Worm (Caenorhabditis elegans): ENCODE data around the gene pgp-5.

pgp-5 gene

ce11 chrX:10859211-10859610, at the start of gene pgp-5:
TSS of gene pgp-5 (minus strand) at chrX:10859297.
- no peak for TF ChIP-seq ceh-2 (tag; optimal IDR thresholded peaks at IDR 0.05)
- TF ChIP-seq ceh-24 (tag; optimal IDR thresholded peaks at IDR 0.05) = no peak
- no peak for TF ChIP-seq T23F11.4 (GFP tag; optimal IDR thresholded peaks at IDR 0.05)
- no peak for TF ChIP-seq Y22D7AL.16 (tag; optimal IDR thresholded peaks at IDR 0.05)
- no peak for TF ChIP-seq ceh-6 (GFP tag; optimal IDR thresholded peaks at IDR 0.05)
- TF ChIP-seq hlh-13 (GFP tag; optimal IDR thresholded peaks at IDR 0.05) = no peak
- no peak for TF ChIP-seq ref-2 (tag; optimal IDR thresholded peaks at IDR 0.05)
- TF ChIP-seq syd-9 (tag; optimal IDR thresholded peaks at IDR 0.05) = no peak
- TF ChIP-seq fax-1 (tag; optimal IDR thresholded peaks at IDR 0.05) = no peak
- TF ChIP-seq fkh-6 (tag; optimal IDR thresholded peaks at IDR 0.05) = no peak

- TF ChIP-seq ahr-1 (tag; optimal IDR thresholded peaks at IDR 0.05) = no peak
These were observed 48.3 kb upstream of the pgp-5 start for ce11 chrX:10907418-10907817.

- TF ChIP-seq T23F11.4 (GFP tag; optimal IDR thresholded peaks at IDR 0.05) = no peak
These were observed 44.3 kb upstream of the pgp-5 start for ce11 chrX:10903416-10903815.

- no peak for TF ChIP-seq C08G9.2 (tag; optimal IDR thresholded peaks at IDR 0.05)
These were observed 43.7 kb upstream of the pgp-5 start, which contains the start of gene acbp-3 for ce11 chrX:10902723-10903322. TSS of gene acbp-3 (plus strand) at chrX:10903272.

- no peak for TF ChIP-seq ceh-2 (tag; optimal IDR thresholded peaks at IDR 0.05)
- TF ChIP-seq pha-2 (tag; optimal IDR thresholded peaks at IDR 0.05) = no peak
- peak; percentile 48 for TF ChIP-seq elt-2 (tag; optimal IDR thresholded peaks at IDR 0.05)
- TF ChIP-seq pat-9 (tag; optimal IDR thresholded peaks at IDR 0.05) = no peak
These were observed 42.7 kb upstream of the pgp-5 start for ce11 chrX:10901766-10902165.

- peak; percentile 37 for TF ChIP-seq tbx-2 (tag; optimal IDR thresholded peaks at IDR 0.05)
- no peak for TF ChIP-seq zip-5 (tag; optimal IDR thresholded peaks at IDR 0.05)
- TF ChIP-seq hlh-6 (tag; optimal IDR thresholded peaks at IDR 0.05) = no peak
- peak; percentile 19 for TF ChIP-seq ceh-34 (tag; optimal IDR thresholded peaks at IDR 0.05)
- no peak for TF ChIP-seq lim-6 (tag; optimal IDR thresholded peaks at IDR 0.05)
- TF ChIP-seq odd-2 (tag; optimal IDR thresholded peaks at IDR 0.05) = no peak
- peak; percentile 51 for TF ChIP-seq ref-2 (tag; optimal IDR thresholded peaks at IDR 0.05)
- peak; percentile 82 for TF ChIP-seq ceh-18 (tag; optimal IDR thresholded peaks at IDR 0.05)
- TF ChIP-seq ceh-31 (tag; optimal IDR thresholded peaks at IDR 0.05) = peak; percentile 52
- TF ChIP-seq F13H6.1 (tag; optimal IDR thresholded peaks at IDR 0.05) = no peak
- TF ChIP-seq K02D7.2 (tag; optimal IDR thresholded peaks at IDR 0.05) = no peak
- TF ChIP-seq che-1 (tag; optimal IDR thresholded peaks at IDR 0.05) = no peak
- peak; percentile 20 for TF ChIP-seq syd-9 (tag; optimal IDR thresholded peaks at IDR 0.05)
- TF ChIP-seq eyg-1 (tag; optimal IDR thresholded peaks at IDR 0.05) = no peak
- TF ChIP-seq ceh-6 (GFP tag; optimal IDR thresholded peaks at IDR 0.05) = no peak
- TF ChIP-seq unc-42 (tag; optimal IDR thresholded peaks at IDR 0.05) = peak; percentile 31
- peak; percentile 71 for TF ChIP-seq unc-55 (GFP tag; optimal IDR thresholded peaks at IDR 0.05)
- TF ChIP-seq hlh-8 (tag; optimal IDR thresholded peaks at IDR 0.05) = peak; percentile 30
- peak; percentile 31 for TF ChIP-seq T23F11.4 (GFP tag; optimal IDR thresholded peaks at IDR 0.05)
- peak; percentile 73 for TF ChIP-seq rnt-1 (tag; optimal IDR thresholded peaks at IDR 0.05)
- TF ChIP-seq sox-2 (GFP tag; IDR thresholded peaks at IDR 0.05) = no peak
- no peak for TF ChIP-seq ceh-30 (tag; optimal IDR thresholded peaks at IDR 0.05)
- TF ChIP-seq npax-4 (tag; optimal IDR thresholded peaks at IDR 0.05) = no peak
- no peak for TF ChIP-seq fax-1 (tag; optimal IDR thresholded peaks at IDR 0.05)
- TF ChIP-seq nfya-1 (tag; optimal IDR thresholded peaks at IDR 0.05) = peak; percentile 57
- peak; percentile 30 for TF ChIP-seq elt-2 (tag; optimal IDR thresholded peaks at IDR 0.05)
- TF ChIP-seq hlh-15 (tag; optimal IDR thresholded peaks at IDR 0.05) = no peak
These were observed 41.9 kb upstream of the pgp-5 start for ce11 chrX:10900952-10901351.
